Fruit fly (Drosophila melanogaster) whole organism, embryonic: ENCODE data around the gene CG33124.

Experiments used
- Adf1 ChIP-seq: fragments of 200-800 bp; sonication (Bioruptor generic); IDR thresholded peaks from 2 replicates; pipeline ENCODE4 v1.3.6; 2022; ENCODE audit warnings: missing biosample characterization, missing genetic modification characterization
- BEAF-32 ChIP-seq: fragments of 200-800 bp; sonication (Bioruptor generic); optimal IDR thresholded peaks from 3 replicates; lab custom pipeline; 2017; ENCODE audit warnings: missing biosample characterization, missing genetic modification characterization, mild to moderate bottlenecking, moderate library complexity, missing genetic modification reagents
- Bgb ChIP-seq: fragments of 200-800 bp; sonication (Bioruptor generic); IDR thresholded peaks from 2 replicates; pipeline ENCODE4 v1.3.6; 2022; ENCODE audit warnings: missing biosample characterization, missing genetic modification characterization; ENCODE audit not compliant: partially characterized antibody
- Bteb2 ChIP-seq: fragments of 200-800 bp; sonication (Bioruptor generic); optimal IDR thresholded peaks from 2 replicates; lab custom pipeline; 2016; ENCODE audit warnings: missing biosample characterization, missing genetic modification characterization
- CG10209 ChIP-seq: fragments of 200-800 bp; sonication (Bioruptor generic); optimal IDR thresholded peaks from 3 replicates; lab custom pipeline; 2017; ENCODE audit warnings: missing biosample characterization, mild to moderate bottlenecking, missing genetic modification characterization, missing genetic modification reagents
- CG10274 ChIP-seq: fragments of 200-800 bp; sonication (Bioruptor generic); optimal IDR thresholded peaks from 3 replicates; lab custom pipeline; 2017; ENCODE audit warnings: missing biosample characterization, mild to moderate bottlenecking, missing genetic modification characterization
- CG10431 ChIP-seq: fragments of 200-800 bp; sonication (Bioruptor generic); optimal IDR thresholded peaks from 3 replicates; lab custom pipeline; 2018; ENCODE audit warnings: missing biosample characterization, mild to moderate bottlenecking, missing genetic modification characterization
- CG10654 ChIP-seq: fragments of 200-800 bp; sonication (Bioruptor generic); optimal IDR thresholded peaks from 2 replicates; lab custom pipeline; 2016; ENCODE audit warnings: missing biosample characterization, missing genetic modification characterization
- CG11398 ChIP-seq: fragments of 200-800 bp; sonication (Bioruptor generic); optimal IDR thresholded peaks from 2 replicates; lab custom pipeline; 2016; ENCODE audit warnings: missing biosample characterization, missing genetic modification characterization
- CG12236 ChIP-seq: fragments of 200-800 bp; sonication (Bioruptor generic); optimal IDR thresholded peaks from 2 replicates; lab custom pipeline; 2016; ENCODE audit warnings: missing biosample characterization, missing genetic modification characterization
- CG12659 ChIP-seq: fragments of 200-800 bp; sonication (Bioruptor generic); optimal IDR thresholded peaks from 3 replicates; lab custom pipeline; 2017; ENCODE audit warnings: mild to moderate bottlenecking, missing biosample characterization, missing genetic modification reagents, missing genetic modification characterization
- CG12769 ChIP-seq: fragments of 200-800 bp; sonication (Bioruptor generic); optimal IDR thresholded peaks from 2 replicates; lab custom pipeline; 2019; ENCODE audit warnings: missing biosample characterization, mild to moderate bottlenecking, missing genetic modification characterization, moderate library complexity
- CG13296 ChIP-seq: fragments of 200-800 bp; sonication (Bioruptor generic); optimal IDR thresholded peaks from 3 replicates; lab custom pipeline; 2018; ENCODE audit warnings: missing biosample characterization, mild to moderate bottlenecking, missing genetic modification characterization
- CG13894 ChIP-seq: fragments of 200-800 bp; sonication (Bioruptor generic); optimal IDR thresholded peaks from 3 replicates; lab custom pipeline; 2018; ENCODE audit warnings: missing biosample characterization, mild to moderate bottlenecking, missing genetic modification characterization, moderate library complexity
- CG1647 ChIP-seq: fragments of 200-800 bp; sonication (Bioruptor generic); optimal IDR thresholded peaks from 3 replicates; lab custom pipeline; 2016; ENCODE audit warnings: missing biosample characterization, missing genetic modification characterization
- CG1792 ChIP-seq: fragments of 200-800 bp; sonication (Bioruptor generic); optimal IDR thresholded peaks from 2 replicates; lab custom pipeline; 2016; ENCODE audit warnings: missing biosample characterization, missing genetic modification characterization
- CG18619 ChIP-seq: fragments of 200-800 bp; sonication (Bioruptor generic); optimal IDR thresholded peaks from 3 replicates; lab custom pipeline; 2017; ENCODE audit warnings: missing biosample characterization, mild to moderate bottlenecking, missing genetic modification characterization
- CG2202 ChIP-seq: fragments of 200-800 bp; sonication (Bioruptor generic); optimal IDR thresholded peaks from 2 replicates; lab custom pipeline; 2018; ENCODE audit warnings: missing biosample characterization, mild to moderate bottlenecking, missing genetic modification characterization
- CG30403 ChIP-seq: fragments of 200-800 bp; sonication (Bioruptor generic); optimal IDR thresholded peaks from 3 replicates; lab custom pipeline; 2016; ENCODE audit warnings: missing biosample characterization, missing genetic modification characterization
- CG33213 ChIP-seq: fragments of 200-800 bp; sonication (Bioruptor generic); optimal IDR thresholded peaks from 3 replicates; lab custom pipeline; 2016; ENCODE audit warnings: missing biosample characterization, missing genetic modification characterization
- CG3995 ChIP-seq: fragments of 200-800 bp; sonication (Bioruptor generic); optimal IDR thresholded peaks from 3 replicates; lab custom pipeline; 2016; ENCODE audit warnings: missing biosample characterization, missing genetic modification characterization
- CG4424 ChIP-seq: fragments of 200-800 bp; sonication (Bioruptor generic); optimal IDR thresholded peaks from 3 replicates; lab custom pipeline; 2016; ENCODE audit warnings: missing biosample characterization, missing genetic modification characterization
- CG5180 ChIP-seq: fragments of 200-800 bp; sonication (Bioruptor generic); optimal IDR thresholded peaks from 3 replicates; lab custom pipeline; 2017; ENCODE audit warnings: missing biosample characterization, missing genetic modification characterization, mild to moderate bottlenecking, moderate library complexity, missing genetic modification reagents
- CG6254 ChIP-seq: fragments of 200-800 bp; sonication (Bioruptor generic); optimal IDR thresholded peaks from 3 replicates; lab custom pipeline; 2017; ENCODE audit warnings: mild to moderate bottlenecking, missing biosample characterization, missing genetic modification reagents, missing genetic modification characterization
- CG8359 ChIP-seq: fragments of 200-800 bp; sonication (Bioruptor generic); optimal IDR thresholded peaks from 2 replicates; lab custom pipeline; 2017; ENCODE audit warnings: missing biosample characterization, mild to moderate bottlenecking, missing genetic modification characterization, borderline replicate concordance
- CG9727 ChIP-seq: fragments of 200-800 bp; sonication (Bioruptor generic); optimal IDR thresholded peaks from 3 replicates; lab custom pipeline; 2017; ENCODE audit warnings: missing biosample characterization, mild to moderate bottlenecking, missing genetic modification characterization
- CG9932 ChIP-seq: fragments of 200-800 bp; sonication (Bioruptor generic); IDR thresholded peaks from 2 replicates; pipeline ENCODE4 v1.3.6; 2022; ENCODE audit warnings: missing biosample characterization, missing genetic modification characterization
- CTCF ChIP-seq: fragments of 200-800 bp; sonication (Bioruptor generic); optimal IDR thresholded peaks from 2 replicates; lab custom pipeline; 2017; ENCODE audit warnings: missing biosample characterization, mild to moderate bottlenecking, missing genetic modification characterization, moderate library complexity
- Deaf1 ChIP-seq: fragments of 200-800 bp; optimal IDR thresholded peaks from 3 replicates; lab custom pipeline; 2019; ENCODE audit warnings: missing biosample characterization, mild to moderate bottlenecking, missing genetic modification characterization, moderate library complexity
- ERR ChIP-seq: fragments of 200-800 bp; sonication (Bioruptor generic); optimal IDR thresholded peaks from 2 replicates; lab custom pipeline; 2016; ENCODE audit warnings: missing biosample characterization, missing genetic modification characterization
- Fer2 ChIP-seq: fragments of 200-800 bp; sonication (Bioruptor generic); optimal IDR thresholded peaks from 2 replicates; lab custom pipeline; 2018; ENCODE audit warnings: missing biosample characterization, mild to moderate bottlenecking, missing genetic modification characterization, moderate library complexity
- Hr78 ChIP-seq, 2 experiments: fragments of 200-800 bp in 1 of 2; fragments of >200 bp in 1 of 2; sonication (Bioruptor generic) in 1 of 2; optimal IDR thresholded peaks; 2 replicates each; lab custom pipeline; 2017 to 2019; ENCODE audit warnings: missing biosample characterization in 2 of 2, missing genetic modification characterization in 2 of 2, mild to moderate bottlenecking in 1 of 2, moderate library complexity in 1 of 2
- NFAT ChIP-seq: fragments of 200-800 bp; sonication (Bioruptor generic); IDR thresholded peaks from 2 replicates; pipeline ENCODE4 v1.3.6; 2022; ENCODE audit warnings: missing biosample characterization, missing genetic modification characterization
- NK7.1 ChIP-seq: fragments of 200-800 bp; sonication (Bioruptor generic); optimal IDR thresholded peaks from 3 replicates; lab custom pipeline; 2016; ENCODE audit warnings: missing biosample characterization, missing genetic modification characterization
- Nf-YC ChIP-seq: fragments of 200-800 bp; optimal IDR thresholded peaks from 3 replicates; lab custom pipeline; 2019; ENCODE audit warnings: missing biosample characterization, mild to moderate bottlenecking, missing genetic modification characterization, moderate library complexity
- Oaz ChIP-seq: fragments of 200-800 bp; sonication (Bioruptor generic); IDR thresholded peaks from 2 replicates; pipeline ENCODE4 v1.3.6; 2022; ENCODE audit warnings: missing biosample characterization, missing genetic modification characterization
- Vsx1 ChIP-seq: fragments of 200-800 bp; sonication (Bioruptor generic); optimal IDR thresholded peaks from 2 replicates; lab custom pipeline; 2017; ENCODE audit warnings: missing biosample characterization, mild to moderate bottlenecking, missing genetic modification characterization, missing genetic modification reagents
- ab ChIP-seq: fragments of 200-800 bp; sonication (Bioruptor generic); optimal IDR thresholded peaks from 2 replicates; lab custom pipeline; 2016; ENCODE audit warnings: missing biosample characterization, missing genetic modification characterization
- ash1 ChIP-seq: fragments of 200-800 bp; sonication (Bioruptor generic); optimal IDR thresholded peaks from 2 replicates; lab custom pipeline; 2018; ENCODE audit warnings: missing biosample characterization, mild to moderate bottlenecking, missing genetic modification characterization
- cg ChIP-seq: fragments of 200-800 bp; sonication (Bioruptor generic); optimal IDR thresholded peaks from 3 replicates; lab custom pipeline; 2019; ENCODE audit warnings: missing biosample characterization, mild to moderate bottlenecking, missing genetic modification characterization, moderate library complexity
- corto ChIP-seq: fragments of 200-800 bp; sonication (Bioruptor generic); optimal IDR thresholded peaks from 2 replicates; lab custom pipeline; 2016; ENCODE audit warnings: missing biosample characterization, mild to moderate bottlenecking, missing genetic modification characterization, moderate library complexity
- cwo ChIP-seq: fragments of 200-800 bp; sonication (Bioruptor generic); optimal IDR thresholded peaks from 3 replicates; lab custom pipeline; 2017; ENCODE audit warnings: missing biosample characterization, missing genetic modification characterization, mild to moderate bottlenecking, moderate library complexity, missing genetic modification reagents
- ems ChIP-seq: fragments of 200-800 bp; sonication (Bioruptor generic); optimal IDR thresholded peaks from 3 replicates; lab custom pipeline; 2016; ENCODE audit warnings: missing biosample characterization, missing genetic modification characterization
- hbn ChIP-seq: fragments of 200-800 bp; sonication (Bioruptor generic); IDR thresholded peaks from 2 replicates; pipeline ENCODE4 v1.3.6; 2022; ENCODE audit warnings: missing biosample characterization, missing genetic modification characterization; ENCODE audit not compliant: partially characterized antibody
- lola ChIP-seq, 3 experiments: fragments of >200 bp in 2 of 3; fragments of 200-800 bp in 1 of 3; sonication (Bioruptor generic) in 1 of 3; optimal IDR thresholded peaks; 2 replicates each; lab custom pipeline; 2017 to 2019; ENCODE audit warnings: missing biosample characterization in 3 of 3, missing genetic modification characterization in 3 of 3, mild to moderate bottlenecking in 1 of 3, moderate library complexity in 1 of 3
- onecut ChIP-seq: fragments of 200-800 bp; sonication (Bioruptor generic); IDR thresholded peaks from 2 replicates; pipeline ENCODE4 v1.3.6; 2022; ENCODE audit warnings: missing biosample characterization, missing genetic modification characterization
- run ChIP-seq: fragments of 200-800 bp; sonication (Bioruptor generic); optimal IDR thresholded peaks from 3 replicates; lab custom pipeline; 2018; ENCODE audit warnings: missing biosample characterization, mild to moderate bottlenecking, missing genetic modification characterization
- trh ChIP-seq: fragments of 200-800 bp; sonication (Bioruptor generic); optimal IDR thresholded peaks from 2 replicates; lab custom pipeline; 2016; ENCODE audit warnings: missing biosample characterization, missing genetic modification characterization
- tx ChIP-seq: fragments of 200-800 bp; sonication (Bioruptor generic); optimal IDR thresholded peaks from 2 replicates; lab custom pipeline; 2016; ENCODE audit warnings: missing biosample characterization, missing genetic modification characterization
- vvl ChIP-seq: fragments of 200-800 bp; sonication (Bioruptor generic); IDR thresholded peaks from 2 replicates; pipeline ENCODE4 v1.3.6; 2022; ENCODE audit warnings: missing biosample characterization, missing genetic modification characterization

The CG33124 gene

dm6 chr2L:2197475-2198118, 11.3 kb downstream of the CG33124 start, which contains the start of gene COX7AL2 (continued):
- no peak for TF ChIP-seq CG18619 (GFP tag; lab: Kevin White, UChicago)
- no peak for TF ChIP-seq lola (GFP tag; optimal IDR thresholded peaks at IDR 0.05; lab: Kevin White, UChicago)
- TF ChIP-seq ems (GFP tag; lab: Kevin White, UChicago), result no peak
- peak; percentile 38 for TF ChIP-seq CG10274 (GFP tag; lab: Kevin White, UChicago)
- TF ChIP-seq CG5180 (GFP tag; lab: Kevin White, UChicago), result no peak
- TF ChIP-seq Nf-YC (tag; lab: Kevin White, UChicago), result no peak
- no peak for TF ChIP-seq CG13894 (tag; lab: Kevin White, UChicago)
- TF ChIP-seq CG4424, result peak; percentile 37
- TF ChIP-seq trh (GFP tag; lab: Kevin White, UChicago), result no peak
- TF ChIP-seq CG3995 (GFP tag; lab: Kevin White, UChicago), result peak; percentile 86
- peak; percentile 22 for TF ChIP-seq CG10209 (GFP tag; lab: Kevin White, UChicago)
- no peak for TF ChIP-seq CG12659 (GFP tag; lab: Kevin White, UChicago)
- peak; percentile 20 for TF ChIP-seq run (tag; lab: Kevin White, UChicago)
- TF ChIP-seq CG1647 (GFP tag; lab: Kevin White, UChicago), result no peak
- TF ChIP-seq cg (GFP tag; lab: Kevin White, UChicago), result peak; percentile 55
- peak; percentile 89 for TF ChIP-seq cwo (GFP tag; lab: Kevin White, UChicago)
- TF ChIP-seq NFAT (GFP tag; lab: Robert Waterston, UW), result no peak
- peak; percentile 59 for TF ChIP-seq BEAF-32 (GFP tag; lab: Kevin White, UChicago)
- TF ChIP-seq CG2202 (tag; lab: Kevin White, UChicago), result no peak
- TF ChIP-seq CG11398, result no peak
- TF ChIP-seq CG9932 (GFP tag; lab: Robert Waterston, UW), result no peak
- no peak for TF ChIP-seq Bteb2 (GFP tag; lab: Kevin White, UChicago)
- no peak for TF ChIP-seq CG10654 (GFP tag; lab: Kevin White, UChicago)
- no peak for TF ChIP-seq ash1 (GFP tag; lab: Kevin White, UChicago)
- no peak for TF ChIP-seq onecut (GFP tag; lab: Robert Waterston, UW)
- peak; percentile 12 for TF ChIP-seq corto (GFP tag; lab: Kevin White, UChicago)
- no peak for TF ChIP-seq Adf1
- peak; percentile 51 for TF ChIP-seq ERR (GFP tag; lab: Kevin White, UChicago)
- TF ChIP-seq Fer2 (tag; lab: Kevin White, UChicago), result no peak
- no peak for TF ChIP-seq CG13296 (GFP tag; lab: Kevin White, UChicago)
- peak; percentile 39 for TF ChIP-seq CG30403 (GFP tag; lab: Kevin White, UChicago)
- TF ChIP-seq CG12236, result no peak
- TF ChIP-seq CG12769 (tag; lab: Kevin White, UChicago), result peak; percentile 71
- no peak for TF ChIP-seq CTCF (GFP tag; lab: Kevin White, UChicago)
- TF ChIP-seq ab (GFP tag; lab: Kevin White, UChicago), result no peak
- TF ChIP-seq CG9727 (GFP tag; lab: Kevin White, UChicago), result no peak
- TF ChIP-seq tx (GFP tag; lab: Kevin White, UChicago), result no peak
- no peak for TF ChIP-seq Hr78 (GFP tag; optimal IDR thresholded peaks at IDR 0.05; lab: Kevin White, UChicago)
- TF ChIP-seq Oaz (GFP tag; lab: Robert Waterston, UW), result no peak
- no peak for TF ChIP-seq Bgb (GFP tag; lab: Robert Waterston, UW)
- TF ChIP-seq vvl (GFP tag; lab: Robert Waterston, UW), result no peak
- peak; percentile 91 for TF ChIP-seq Vsx1 (GFP tag; lab: Kevin White, UChicago)
- TF ChIP-seq NK7.1 (GFP tag; lab: Kevin White, UChicago), result no peak
- no peak for TF ChIP-seq CG6254 (GFP tag; lab: Kevin White, UChicago)
- no peak for TF ChIP-seq hbn (GFP tag; lab: Robert Waterston, UW)
- no peak for TF ChIP-seq CG1792 (GFP tag; lab: Kevin White, UChicago)
- TF ChIP-seq CG10431 (GFP tag; lab: Kevin White, UChicago), result peak; percentile 35
- TF ChIP-seq Deaf1 (tag; lab: Kevin White, UChicago), result peak; percentile 18
- no peak for TF ChIP-seq CG33213 (GFP tag; lab: Kevin White, UChicago)
- TF ChIP-seq CG8359, result no peak
